Fruit fly (Drosophila melanogaster) whole organism, embryonic: ENCODE data around the gene mldr.
A peak's percentile ranks its signal among the peaks of the same experiment; 100 is the strongest.

Experiments
- Bgb ChIP-seq: fragments of 200-800 bp; sonication (Bioruptor generic); IDR thresholded peaks from 2 replicates; pipeline ENCODE4 v1.3.6; 2022; ENCODE audit warnings: missing biosample characterization, missing genetic modification characterization; ENCODE audit not compliant: partially characterized antibody
- CG10147 ChIP-seq: fragments of 200-800 bp; sonication (Bioruptor generic); optimal IDR thresholded peaks from 2 replicates; lab custom pipeline; 2019; ENCODE audit warnings: missing biosample characterization, mild to moderate bottlenecking, missing genetic modification characterization, moderate library complexity
- CG10209 ChIP-seq: fragments of 200-800 bp; sonication (Bioruptor generic); optimal IDR thresholded peaks from 3 replicates; lab custom pipeline; 2017; ENCODE audit warnings: missing biosample characterization, mild to moderate bottlenecking, missing genetic modification characterization, missing genetic modification reagents
- CG1024 ChIP-seq: fragments of 200-800 bp; sonication (Bioruptor generic); IDR thresholded peaks from 2 replicates; pipeline ENCODE4 v1.3.6; 2022; ENCODE audit warnings: missing biosample characterization, missing genetic modification characterization
- CG10565 ChIP-seq: fragments of 200-800 bp; sonication (Bioruptor generic); optimal IDR thresholded peaks from 3 replicates; lab custom pipeline; 2016; ENCODE audit warnings: missing biosample characterization, mild to moderate bottlenecking, missing genetic modification characterization
- CG10654 ChIP-seq: fragments of 200-800 bp; sonication (Bioruptor generic); optimal IDR thresholded peaks from 2 replicates; lab custom pipeline; 2016; ENCODE audit warnings: missing biosample characterization, missing genetic modification characterization
- CG11504 ChIP-seq: fragments of 200-800 bp; sonication (Bioruptor generic); optimal IDR thresholded peaks from 3 replicates; lab custom pipeline; 2019; ENCODE audit warnings: missing biosample characterization, mild to moderate bottlenecking, missing genetic modification characterization, moderate library complexity
- CG13424 ChIP-seq: fragments of 200-800 bp; sonication (Bioruptor generic); optimal IDR thresholded peaks from 2 replicates; lab custom pipeline; 2019; ENCODE audit warnings: missing biosample characterization, mild to moderate bottlenecking, missing genetic modification characterization, moderate library complexity
- CG13894 ChIP-seq: fragments of 200-800 bp; sonication (Bioruptor generic); optimal IDR thresholded peaks from 3 replicates; lab custom pipeline; 2018; ENCODE audit warnings: missing biosample characterization, mild to moderate bottlenecking, missing genetic modification characterization, moderate library complexity
- CG14441 ChIP-seq: fragments of 200-800 bp; sonication (Bioruptor generic); IDR thresholded peaks from 2 replicates; pipeline ENCODE4 v1.3.6; 2022; ENCODE audit warnings: missing biosample characterization, missing genetic modification characterization
- CG14860 ChIP-seq: fragments of 200-800 bp; sonication (Bioruptor generic); IDR thresholded peaks from 3 replicates; pipeline ENCODE4 v1.3.6; 2022; ENCODE audit warnings: missing biosample characterization, missing genetic modification characterization; ENCODE audit not compliant: partially characterized antibody
- CG16779 ChIP-seq: fragments of 200-800 bp; sonication (Bioruptor generic); IDR thresholded peaks from 2 replicates; pipeline ENCODE4 v1.3.6; 2022; ENCODE audit warnings: missing biosample characterization, missing genetic modification characterization
- CG2129 ChIP-seq: fragments of 200-800 bp; sonication (Bioruptor generic); IDR thresholded peaks from 2 replicates; pipeline ENCODE4 v1.3.6; 2022; ENCODE audit warnings: missing biosample characterization, missing genetic modification characterization; ENCODE audit not compliant: partially characterized antibody
- CG30403 ChIP-seq: fragments of 200-800 bp; sonication (Bioruptor generic); optimal IDR thresholded peaks from 3 replicates; lab custom pipeline; 2016; ENCODE audit warnings: missing biosample characterization, missing genetic modification characterization
- CG33557 ChIP-seq: fragments of 200-800 bp; sonication (Bioruptor generic); optimal IDR thresholded peaks from 2 replicates; lab custom pipeline; 2019; ENCODE audit warnings: missing biosample characterization, mild to moderate bottlenecking, missing genetic modification characterization, moderate library complexity
- CG4282 ChIP-seq: fragments of 200-800 bp; sonication (Bioruptor generic); optimal IDR thresholded peaks from 2 replicates; lab custom pipeline; 2016; ENCODE audit warnings: missing biosample characterization, missing genetic modification characterization
- CG6813 ChIP-seq: fragments of 200-800 bp; sonication (Bioruptor generic); optimal IDR thresholded peaks from 2 replicates; lab custom pipeline; 2017; ENCODE audit warnings: missing biosample characterization, missing genetic modification characterization, mild to moderate bottlenecking, moderate library complexity, missing genetic modification reagents
- CG8359 ChIP-seq: fragments of 200-800 bp; sonication (Bioruptor generic); optimal IDR thresholded peaks from 2 replicates; lab custom pipeline; 2017; ENCODE audit warnings: missing biosample characterization, mild to moderate bottlenecking, missing genetic modification characterization, borderline replicate concordance
- D ChIP-seq, 2 experiments: fragments of 200-800 bp in 1 of 2; fragments of >200 bp in 1 of 2; sonication (Bioruptor generic) in 1 of 2; optimal IDR thresholded peaks; 2 replicates in 1 of 2; 3 replicates in 1 of 2; lab custom pipeline; 2017; ENCODE audit warnings: mild to moderate bottlenecking in 1 of 2, missing biosample characterization in 1 of 2, missing genetic modification characterization in 1 of 2, missing genetic modification reagents in 1 of 2
- Deaf1 ChIP-seq: fragments of 200-800 bp; optimal IDR thresholded peaks from 3 replicates; lab custom pipeline; 2019; ENCODE audit warnings: missing biosample characterization, mild to moderate bottlenecking, missing genetic modification characterization, moderate library complexity
- Doc2 ChIP-seq: fragments of 200-800 bp; sonication (Bioruptor generic); IDR thresholded peaks from 2 replicates; pipeline ENCODE4 v1.3.6; 2022; ENCODE audit warnings: missing biosample characterization, missing genetic modification characterization
- Elba2 ChIP-seq: fragments of 200-800 bp; sonication (Bioruptor generic); optimal IDR thresholded peaks from 3 replicates; lab custom pipeline; 2016; ENCODE audit warnings: missing biosample characterization, missing genetic modification characterization
- Fer1 ChIP-seq: fragments of 200-800 bp; sonication (Bioruptor generic); optimal IDR thresholded peaks from 2 replicates; lab custom pipeline; 2017; ENCODE audit warnings: missing biosample characterization, mild to moderate bottlenecking, missing genetic modification characterization
- HLH4C ChIP-seq: fragments of 200-800 bp; sonication (Bioruptor generic); IDR thresholded peaks from 3 replicates; pipeline ENCODE4 v1.3.6; 2022; ENCODE audit warnings: missing biosample characterization, missing genetic modification characterization; ENCODE audit not compliant: partially characterized antibody
- Hmx ChIP-seq: fragments of 200-800 bp; sonication (Bioruptor generic); optimal IDR thresholded peaks from 2 replicates; lab custom pipeline; 2016; ENCODE audit warnings: missing biosample characterization, missing genetic modification characterization
- Hr51 ChIP-seq, 2 experiments: fragments of 200-800 bp; sonication (Bioruptor generic); optimal IDR thresholded peaks; 2 replicates in 1 of 2; 3 replicates in 1 of 2; lab custom pipeline; 2016 to 2018; ENCODE audit warnings: missing biosample characterization in 2 of 2, missing genetic modification characterization in 2 of 2, mild to moderate bottlenecking in 1 of 2, moderate library complexity in 1 of 2
- MESR4 ChIP-seq: fragments of 200-800 bp; sonication (Bioruptor generic); optimal IDR thresholded peaks from 2 replicates; lab custom pipeline; 2018; ENCODE audit warnings: missing biosample characterization, mild to moderate bottlenecking, missing genetic modification characterization, moderate library complexity
- Max ChIP-seq: fragments of 200-800 bp; sonication (Bioruptor generic); optimal IDR thresholded peaks from 2 replicates; lab custom pipeline; 2016; ENCODE audit warnings: missing biosample characterization, mild to moderate bottlenecking, missing genetic modification characterization
- Neu2 ChIP-seq: fragments of 200-800 bp; sonication (Bioruptor generic); optimal IDR thresholded peaks from 3 replicates; lab custom pipeline; 2016; ENCODE audit warnings: missing biosample characterization, missing genetic modification characterization, borderline replicate concordance
- Optix ChIP-seq: fragments of 200-800 bp; sonication (Bioruptor generic); IDR thresholded peaks from 3 replicates; pipeline ENCODE4 v1.3.6; 2022; ENCODE audit warnings: missing biosample characterization, missing genetic modification characterization
- Vsx1 ChIP-seq: fragments of 200-800 bp; sonication (Bioruptor generic); optimal IDR thresholded peaks from 2 replicates; lab custom pipeline; 2017; ENCODE audit warnings: missing biosample characterization, mild to moderate bottlenecking, missing genetic modification characterization, missing genetic modification reagents
- ap ChIP-seq: fragments of 200-800 bp; sonication (Bioruptor generic); IDR thresholded peaks from 2 replicates; pipeline ENCODE4 v1.3.6; 2022; ENCODE audit warnings: missing biosample characterization, missing genetic modification characterization
- cato ChIP-seq: fragments of 200-800 bp; sonication (Bioruptor generic); optimal IDR thresholded peaks from 2 replicates; lab custom pipeline; 2016; ENCODE audit warnings: missing biosample characterization, missing genetic modification characterization, borderline replicate concordance
- cg ChIP-seq: fragments of 200-800 bp; sonication (Bioruptor generic); optimal IDR thresholded peaks from 3 replicates; lab custom pipeline; 2019; ENCODE audit warnings: missing biosample characterization, mild to moderate bottlenecking, missing genetic modification characterization, moderate library complexity
- corto ChIP-seq: fragments of 200-800 bp; sonication (Bioruptor generic); optimal IDR thresholded peaks from 2 replicates; lab custom pipeline; 2016; ENCODE audit warnings: missing biosample characterization, mild to moderate bottlenecking, missing genetic modification characterization, moderate library complexity
- crol ChIP-seq: fragments of 200-800 bp; sonication (Bioruptor generic); IDR thresholded peaks from 2 replicates; pipeline ENCODE4 v1.3.6; 2022; ENCODE audit warnings: missing biosample characterization, missing genetic modification characterization
- crp ChIP-seq, 2 experiments: fragments of 200-800 bp; sonication (Bioruptor generic); optimal IDR thresholded peaks; 2 replicates in 1 of 2; 3 replicates in 1 of 2; lab custom pipeline; 2017; ENCODE audit warnings: missing biosample characterization in 2 of 2, missing genetic modification characterization in 2 of 2, mild to moderate bottlenecking in 1 of 2, moderate library complexity in 1 of 2
- dmrt11E ChIP-seq: fragments of 200-800 bp; sonication (Bioruptor generic); optimal IDR thresholded peaks from 3 replicates; lab custom pipeline; 2018; ENCODE audit warnings: missing biosample characterization, mild to moderate bottlenecking, missing genetic modification characterization, moderate library complexity
- ems ChIP-seq: fragments of 200-800 bp; sonication (Bioruptor generic); optimal IDR thresholded peaks from 3 replicates; lab custom pipeline; 2016; ENCODE audit warnings: missing biosample characterization, missing genetic modification characterization
- exex ChIP-seq: fragments of 200-800 bp; sonication (Bioruptor generic); optimal IDR thresholded peaks from 4 replicates; lab custom pipeline; 2018; ENCODE audit warnings: missing biosample characterization, mild to moderate bottlenecking, missing genetic modification characterization, moderate library complexity
- gce ChIP-seq: fragments of 200-800 bp; sonication (Bioruptor generic); IDR thresholded peaks from 3 replicates; pipeline ENCODE4 v1.3.6; 2022; ENCODE audit warnings: missing biosample characterization, missing genetic modification characterization
- mld ChIP-seq: fragments of 200-800 bp; sonication (Bioruptor generic); IDR thresholded peaks from 3 replicates; pipeline ENCODE4 v1.3.6; 2022; ENCODE audit warnings: missing biosample characterization, missing genetic modification characterization; ENCODE audit not compliant: partially characterized antibody
- org-1 ChIP-seq: fragments of 200-800 bp; sonication (Bioruptor generic); optimal IDR thresholded peaks from 2 replicates; lab custom pipeline; 2017; ENCODE audit warnings: missing biosample characterization, missing genetic modification characterization
- repo ChIP-seq: fragments of 200-800 bp; sonication (Bioruptor generic); optimal IDR thresholded peaks from 2 replicates; lab custom pipeline; 2016; ENCODE audit warnings: missing biosample characterization, missing genetic modification characterization
- ro ChIP-seq: fragments of 200-800 bp; sonication (Bioruptor generic); IDR thresholded peaks from 2 replicates; pipeline ENCODE4 v1.3.6; 2022; ENCODE audit warnings: missing biosample characterization, missing genetic modification characterization
- stc ChIP-seq: fragments of 200-800 bp; sonication (Bioruptor generic); IDR thresholded peaks from 2 replicates; pipeline ENCODE4 v1.3.6; 2022; ENCODE audit warnings: missing biosample characterization, missing genetic modification characterization
- tll ChIP-seq, 2 experiments: fragments of 200-800 bp in 1 of 2; fragments of >200 bp in 1 of 2; sonication (Bioruptor generic) in 1 of 2; optimal IDR thresholded peaks; 2 replicates each; lab custom pipeline; 2017 to 2019; ENCODE audit warnings: missing biosample characterization in 2 of 2, missing genetic modification characterization in 2 of 2, mild to moderate bottlenecking in 1 of 2, moderate library complexity in 1 of 2
- wdn ChIP-seq: fragments of 200-800 bp; sonication (Bioruptor generic); IDR thresholded peaks from 2 replicates; pipeline ENCODE4 v1.3.6; 2022; ENCODE audit warnings: missing biosample characterization, missing genetic modification characterization

mldr gene

DNA sequence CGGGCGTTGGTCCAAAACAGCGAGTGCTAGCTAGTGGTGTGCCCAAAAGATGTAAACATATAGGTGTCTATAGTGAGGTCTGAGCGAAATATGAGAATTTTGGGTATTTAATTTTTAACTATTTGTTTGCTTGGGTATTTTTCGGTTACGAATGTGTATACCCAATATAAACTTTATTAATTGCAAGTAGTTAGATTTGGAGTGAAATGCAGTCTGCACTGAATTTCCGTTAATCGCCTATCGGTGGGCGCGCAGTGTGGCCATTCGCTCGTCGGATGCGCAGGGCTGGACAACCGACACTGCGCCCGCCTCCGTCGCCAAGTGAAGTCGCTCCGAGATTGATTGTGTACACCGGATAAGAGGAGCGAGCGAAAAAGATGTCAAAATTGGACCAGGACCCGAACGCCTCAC, 4.0 kb downstream of the mldr start, which contains the start of the genes CG15891 and CG3815 (continued):
- TF ChIP-seq Hr51 (GFP tag; optimal IDR thresholded peaks at IDR 0.05; lab: Kevin White, UChicago), result no peak
- 0 out of 2 replicates have a peak, but pooled peaks have one; percentile 41 for TF ChIP-seq wdn (GFP tag; lab: Robert Waterston, UW)
- TF ChIP-seq Hmx, result no peak
- no peak for TF ChIP-seq CG8359 (GFP tag; lab: Kevin White, UChicago)
- no peak for TF ChIP-seq CG10565 (GFP tag; lab: Kevin White, UChicago)
- TF ChIP-seq crp (GFP tag; optimal IDR thresholded peaks at IDR 0.05; lab: Kevin White, UChicago), result peak in 1 of 2 experiments; percentile 36
- TF ChIP-seq Max (GFP tag; lab: Kevin White, UChicago), result peak; percentile 2
- TF ChIP-seq corto (GFP tag; lab: Kevin White, UChicago), result no peak
- no peak for TF ChIP-seq exex
- no peak for TF ChIP-seq cato (GFP tag; lab: Kevin White, UChicago)
- no peak for TF ChIP-seq gce (GFP tag; lab: Robert Waterston, UW)
- TF ChIP-seq stc (GFP tag; lab: Robert Waterston, UW), result no peak
- no peak for TF ChIP-seq Elba2 (GFP tag; lab: Kevin White, UChicago)
- TF ChIP-seq Fer1 (GFP tag; lab: Kevin White, UChicago), result peak; percentile 67
- TF ChIP-seq CG14860 (GFP tag; lab: Robert Waterston, UW), result no peak
- no peak for TF ChIP-seq ro (GFP tag; lab: Robert Waterston, UW)
- no peak for TF ChIP-seq CG6813
- TF ChIP-seq tll (GFP tag; optimal IDR thresholded peaks at IDR 0.05; lab: Kevin White, UChicago), result peak; percentile 24 to 36
- TF ChIP-seq Optix, result no peak
- no peak for TF ChIP-seq CG2129 (GFP tag; lab: Robert Waterston, UW)
- no peak for TF ChIP-seq Neu2 (GFP tag; lab: Kevin White, UChicago)
- 0 out of 3 replicates have a peak, but pooled peaks have one; percentile 35 for TF ChIP-seq HLH4C (GFP tag; lab: Robert Waterston, UW)
- no peak for TF ChIP-seq ems (GFP tag; lab: Kevin White, UChicago)
- TF ChIP-seq dmrt11E (tag; lab: Kevin White, UChicago), result peak; percentile 34
- TF ChIP-seq crol (GFP tag; lab: Robert Waterston, UW), result peak; percentile 57
- TF ChIP-seq CG10209 (GFP tag; lab: Kevin White, UChicago), result no peak
- peak; percentile 48; the same call in 1 of the 2 replicates for TF ChIP-seq CG14441 (GFP tag; lab: Robert Waterston, UW)
- TF ChIP-seq repo (GFP tag; lab: Kevin White, UChicago), result peak; percentile 4
- no peak for TF ChIP-seq D (optimal IDR thresholded peaks at IDR 0.05; lab: Kevin White, UChicago)
- TF ChIP-seq D (GFP tag; optimal IDR thresholded peaks at IDR 0.05; lab: Kevin White, UChicago), result no peak
- TF ChIP-seq CG10654, result peak; percentile 37
- peak; percentile 61 for TF ChIP-seq CG33557 (GFP tag; lab: Kevin White, UChicago)
- TF ChIP-seq CG11504 (tag; lab: Kevin White, UChicago), result no peak
- no peak for TF ChIP-seq Doc2 (GFP tag; lab: Robert Waterston, UW)
- TF ChIP-seq CG30403 (GFP tag; lab: Kevin White, UChicago), result peak; percentile 61
- TF ChIP-seq CG13424 (tag; lab: Kevin White, UChicago), result peak; percentile 70
- TF ChIP-seq CG4282 (GFP tag; lab: Kevin White, UChicago), result no peak
- no peak for TF ChIP-seq Deaf1 (tag; lab: Kevin White, UChicago)
- no peak for TF ChIP-seq mld (GFP tag; lab: Robert Waterston, UW)
- no peak for TF ChIP-seq CG1024 (GFP tag; lab: Robert Waterston, UW)
- TF ChIP-seq MESR4, result peak; percentile 53
- TF ChIP-seq org-1, result no peak
- TF ChIP-seq CG13894 (tag; lab: Kevin White, UChicago), result peak; percentile 57
- peak; percentile 42 for TF ChIP-seq CG10147
- peak; percentile 23; the same call in 1 of the 2 replicates for TF ChIP-seq Bgb (GFP tag; lab: Robert Waterston, UW)
- no peak for TF ChIP-seq cg
- no peak for TF ChIP-seq Vsx1
- TF ChIP-seq ap, result no peak
- no peak for TF ChIP-seq CG16779 (GFP tag; lab: Robert Waterston, UW)
